Worm (Caenorhabditis elegans): ENCODE results near the gene R12B2.3.

The R12B2.3 gene

DNA sequence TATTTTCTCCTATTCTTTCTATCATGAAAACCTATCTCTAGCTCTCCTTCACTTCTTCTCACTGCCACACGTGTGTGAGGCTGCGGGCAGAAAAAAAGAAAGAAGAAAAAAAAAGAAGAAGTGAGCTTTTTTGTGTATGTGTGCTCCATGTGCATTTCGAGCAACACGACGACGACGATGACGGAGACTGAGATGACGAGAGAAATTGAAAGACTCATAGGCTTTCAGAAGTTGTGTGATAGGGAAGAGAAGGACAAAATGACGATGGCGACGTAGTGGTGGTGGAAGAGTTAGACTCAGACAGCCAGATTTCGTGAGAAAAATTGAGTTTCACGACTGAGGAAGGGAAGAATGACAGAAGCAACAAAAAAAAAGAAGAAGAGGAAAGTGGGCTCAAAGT, 40.1 kb downstream of the R12B2.3 start:
- peak; percentile 29 for TF ChIP-seq pag-3 (tag; optimal IDR thresholded peaks at IDR 0.05; ENCODE audit: borderline replicate concordance, insufficient read depth)
- TF ChIP-seq dsc-1 (tag; optimal IDR thresholded peaks at IDR 0.05) = peak; percentile 72
- TF ChIP-seq grh-1 (GFP tag; IDR thresholded peaks at IDR 0.05) = no peak
- TF ChIP-seq alr-1 (tag; optimal IDR thresholded peaks at IDR 0.05; ENCODE audit: borderline replicate concordance) = no peak
- TF ChIP-seq fos-1 (tag; optimal IDR thresholded peaks at IDR 0.05) = peak; percentile 40
- peak; percentile 75 for TF ChIP-seq snu-23 (GFP tag; optimal IDR thresholded peaks at IDR 0.05)
- no peak for TF ChIP-seq fkh-4 (tag; optimal IDR thresholded peaks at IDR 0.05; ENCODE audit: borderline replicate concordance)
- TF ChIP-seq nhr-71 (tag; optimal IDR thresholded peaks at IDR 0.05) = peak; percentile 88
- TF ChIP-seq hpl-2 (GFP tag; optimal IDR thresholded peaks at IDR 0.05) = no peak
- TF ChIP-seq mdl-1 (tag; optimal IDR thresholded peaks at IDR 0.05) = peak; percentile 66 to 80
- TF ChIP-seq nhr-85 (tag) = no peak
- no peak for TF ChIP-seq hlh-4 (tag; optimal IDR thresholded peaks at IDR 0.05)
- peak; percentile 3 for TF ChIP-seq nhr-11 (tag; optimal IDR thresholded peaks at IDR 0.05)
- TF ChIP-seq lsy-2 (tag; optimal IDR thresholded peaks at IDR 0.05) = peak; percentile 45 to 87
- TF ChIP-seq dpl-1 (GFP tag; optimal IDR thresholded peaks at IDR 0.05) = peak; percentile 6 to 33 (median 17)
- TF ChIP-seq unc-62 (GFP tag; optimal IDR thresholded peaks at IDR 0.05) = no peak
- TF ChIP-seq lin-15B (tag; optimal IDR thresholded peaks at IDR 0.05) = no peak
- no peak for TF ChIP-seq nhr-76 (tag; optimal IDR thresholded peaks at IDR 0.05)
- no peak for TF ChIP-seq ces-1 (GFP tag; optimal IDR thresholded peaks at IDR 0.05)
- TF ChIP-seq nhr-77 (tag; optimal IDR thresholded peaks at IDR 0.05) = no peak
- peak; percentile 12 for TF ChIP-seq ceh-8 (GFP tag; optimal IDR thresholded peaks at IDR 0.05)
- TF ChIP-seq nhr-237 (tag; optimal IDR thresholded peaks at IDR 0.05) = no peak
- no peak for TF ChIP-seq elt-3 (tag; optimal IDR thresholded peaks at IDR 0.05)
- TF ChIP-seq fkh-8 (tag; optimal IDR thresholded peaks at IDR 0.05) = peak; percentile 93
- peak in 2 of 3 experiments; percentile 37 to 73 for TF ChIP-seq ceh-82 (tag; optimal IDR thresholded peaks at IDR 0.05)
- TF ChIP-seq mab-9 (GFP tag; IDR thresholded peaks at IDR 0.05) = 0 out of 2 replicates have a peak, but pooled peaks have one; percentile 49
- TF ChIP-seq nhr-90 (tag; optimal IDR thresholded peaks at IDR 0.05; ENCODE audit: poor library complexity) = no peak
- TF ChIP-seq nhr-19 (GFP tag; conservative IDR thresholded peaks at IDR 0.05) = 0 out of 2 replicates have a peak, but pooled peaks have one; percentile 27
- TF ChIP-seq C04F5.9 (tag; optimal IDR thresholded peaks at IDR 0.05) = no peak
- TF ChIP-seq lin-14 (GFP tag; optimal IDR thresholded peaks at IDR 0.05) = peak; percentile 96
- TF ChIP-seq rnt-1 (tag; optimal IDR thresholded peaks at IDR 0.05) = peak; percentile 47
- no peak for TF ChIP-seq mef-2 (tag; optimal IDR thresholded peaks at IDR 0.05)
- TF ChIP-seq egl-27 (tag; optimal IDR thresholded peaks at IDR 0.05) = peak in 1 of 2 experiments; percentile 46
- no peak for TF ChIP-seq nhr-84 (tag; optimal IDR thresholded peaks at IDR 0.05)
- no peak for TF ChIP-seq ztf-4 (tag; optimal IDR thresholded peaks at IDR 0.05)
- TF ChIP-seq zip-4 (GFP tag; optimal IDR thresholded peaks at IDR 0.05) = no peak
- peak; percentile 62 for TF ChIP-seq tbx-2 (tag; optimal IDR thresholded peaks at IDR 0.05)
- peak; percentile 96 for TF ChIP-seq fkh-10 (GFP tag; optimal IDR thresholded peaks at IDR 0.05)
- TF ChIP-seq jun-1 (tag; optimal IDR thresholded peaks at IDR 0.05) = peak; percentile 4
- TF ChIP-seq ceh-90 (tag; optimal IDR thresholded peaks at IDR 0.05) = no peak
- TF ChIP-seq unc-86 (tag; optimal IDR thresholded peaks at IDR 0.05) = peak; percentile 82
- peak; percentile 51 for TF ChIP-seq irx-1 (tag; optimal IDR thresholded peaks at IDR 0.05)
- TF ChIP-seq lin-39 (tag; optimal IDR thresholded peaks at IDR 0.05) = no peak
- TF ChIP-seq skn-1 (tag; optimal IDR thresholded peaks at IDR 0.05) = peak; percentile 52
- TF ChIP-seq isw-1 (GFP tag; IDR thresholded peaks at IDR 0.05) = peak; percentile 51
- no peak for TF ChIP-seq unc-98 (GFP tag; IDR thresholded peaks at IDR 0.05)
- TF ChIP-seq nhr-28 (tag; optimal IDR thresholded peaks at IDR 0.05) = no peak
- peak; percentile 40 for TF ChIP-seq zag-1 (tag; optimal IDR thresholded peaks at IDR 0.05)
- no peak for TF ChIP-seq snpc-4 (tag; optimal IDR thresholded peaks at IDR 0.05)
- no peak for TF ChIP-seq aha-1 (tag; optimal IDR thresholded peaks at IDR 0.05)
- no peak for TF ChIP-seq ets-5 (GFP tag; IDR thresholded peaks at IDR 0.05)
- TF ChIP-seq egl-13 (tag; optimal IDR thresholded peaks at IDR 0.05) = peak; percentile 60
- no peak for TF ChIP-seq lir-3 (tag; optimal IDR thresholded peaks at IDR 0.05; ENCODE audit: poor library complexity)
